Worm (Caenorhabditis elegans): Measurements from ENCODE around the gene sptf-2.

DNA sequence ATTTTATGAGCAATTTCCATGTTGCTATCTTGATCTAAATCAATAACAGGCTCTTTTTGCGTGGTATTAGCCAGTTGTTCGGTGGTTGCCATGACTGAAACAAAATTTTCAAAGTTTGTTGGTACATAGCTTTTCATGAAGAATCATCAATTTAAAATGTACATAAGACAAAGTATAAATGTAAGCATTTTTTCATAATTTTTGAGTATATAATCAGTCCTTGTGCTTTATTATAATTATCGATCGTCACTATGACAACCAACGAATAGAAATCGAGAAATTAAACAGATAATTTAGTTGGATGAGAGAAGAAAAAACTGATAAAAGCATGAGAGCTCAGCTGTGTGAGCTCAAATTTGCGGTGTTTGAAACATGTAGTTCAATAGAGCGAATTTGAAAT, 3.4 kb upstream of the sptf-2 start, which contains the start of gene T22C8.3:
- TF ChIP-seq him-1 (tag; optimal IDR thresholded peaks at IDR 0.05) (no peak), dao-5 (tag; optimal IDR thresholded peaks at IDR 0.05) (no peak)
